Worm (Caenorhabditis elegans) whole organism, L1 larva: Measurements from ENCODE around the gene srj-52.
A peak's percentile ranks its signal among the peaks of the same experiment; 100 is the strongest.

Experiments used
- F16B12.6 ChIP-seq: fragments of 150-350 bp; optimal IDR thresholded peaks from 2 replicates; lab custom pipeline; 2014; ENCODE audit warnings: missing biosample characterization, missing genetic modification characterization
- alr-1 ChIP-seq: fragments of 200-800 bp; sonication (Bioruptor generic); optimal IDR thresholded peaks from 2 replicates; lab custom pipeline; 2018; ENCODE audit warnings: borderline replicate concordance, mild to moderate bottlenecking, missing genetic modification characterization, missing compliant biosample characterization
- aly-2 ChIP-seq: fragments of 150-350 bp; optimal IDR thresholded peaks from 2 replicates; lab custom pipeline; 2014; ENCODE audit warnings: missing biosample characterization, missing genetic modification characterization
- blmp-1 ChIP-seq: fragments of 150-350 bp; optimal IDR thresholded peaks from 2 replicates; lab custom pipeline; 2014; ENCODE audit warnings: missing biosample characterization, missing genetic modification characterization
- ceh-63 ChIP-seq: fragments of 200-800 bp; sonication (Bioruptor generic); optimal IDR thresholded peaks from 2 replicates; lab custom pipeline; 2018; ENCODE audit warnings: mild to moderate bottlenecking, missing genetic modification characterization, missing compliant biosample characterization
- ceh-8 ChIP-seq: fragments of 200-800 bp; sonication (Bioruptor generic); optimal IDR thresholded peaks from 2 replicates; lab custom pipeline; 2018; ENCODE audit warnings: mild to moderate bottlenecking, missing genetic modification characterization, moderate library complexity, missing compliant biosample characterization
- ceh-82 ChIP-seq, 3 experiments: fragments of 150-350 bp in 1 of 3; sonication (generic microtip) in 2 of 3; optimal IDR thresholded peaks; 2 replicates each; lab custom pipeline; 2014 to 2017; ENCODE audit warnings: missing biosample characterization in 3 of 3, missing genetic modification characterization in 3 of 3
- ceh-90 ChIP-seq: sonication (generic microtip); optimal IDR thresholded peaks from 2 replicates; lab custom pipeline; 2016; ENCODE audit warnings: missing genetic modification characterization, missing compliant biosample characterization
- ces-1 ChIP-seq: fragments of 150-350 bp; optimal IDR thresholded peaks from 2 replicates; lab custom pipeline; 2014; ENCODE audit warnings: missing biosample characterization, missing genetic modification reagents, missing genetic modification characterization
- dsc-1 ChIP-seq: sonication (generic microtip); optimal IDR thresholded peaks from 2 replicates; lab custom pipeline; 2016; ENCODE audit warnings: mild to moderate bottlenecking, missing genetic modification characterization, missing compliant biosample characterization
- efl-1 ChIP-seq, 4 experiments: fragments of 150-350 bp; optimal IDR thresholded peaks in 3 of 4; peaks in 1 of 4; 1 replicate in 1 of 4; 2 replicates in 3 of 4; lab custom pipeline; 2014; ENCODE audit warnings: missing biosample characterization in 2 of 4, missing genetic modification characterization in 2 of 4, missing genetic modification reagents in 2 of 4
- egl-13 ChIP-seq: sonication (generic microtip); optimal IDR thresholded peaks from 2 replicates; lab custom pipeline; 2016; ENCODE audit warnings: missing genotype, missing genetic modification reagents, missing genetic modification characterization, missing compliant biosample characterization
- egl-27 ChIP-seq, 2 experiments: fragments of 150-350 bp in 1 of 2; sonication (generic microtip); optimal IDR thresholded peaks; 3 replicates each; lab custom pipeline; 2017 to 2018; ENCODE audit warnings: missing biosample characterization in 2 of 2, missing genetic modification characterization in 2 of 2, missing genetic modification reagents in 2 of 2
- elt-2 ChIP-seq: sonication (generic microtip); optimal IDR thresholded peaks from 2 replicates; lab custom pipeline; 2016; ENCODE audit warnings: missing genetic modification characterization, mild to moderate bottlenecking, inconsistent platforms, missing compliant biosample characterization, missing genetic modification reagents
- fkh-10 ChIP-seq: sonication (generic microtip); optimal IDR thresholded peaks from 2 replicates; lab custom pipeline; 2017; ENCODE audit warnings: missing biosample characterization, missing genetic modification reagents, missing genetic modification characterization
- fkh-4 ChIP-seq: sonication (generic microtip); optimal IDR thresholded peaks from 2 replicates; lab custom pipeline; 2016; ENCODE audit warnings: missing compliant biosample characterization, missing genetic modification characterization, borderline replicate concordance
- fos-1 ChIP-seq: fragments of 150-350 bp; optimal IDR thresholded peaks from 2 replicates; lab custom pipeline; 2014; ENCODE audit warnings: missing biosample characterization, missing genetic modification characterization
- grh-1 ChIP-seq: fragments of 200-800 bp; sonication (Bioruptor generic); IDR thresholded peaks from 2 replicates; pipeline ENCODE4 v1.3.6; 2022; ENCODE audit warnings: missing genetic modification reagents, missing genetic modification characterization, missing compliant biosample characterization
- hlh-17 ChIP-seq: fragments of 200-800 bp; sonication (Bioruptor generic); optimal IDR thresholded peaks from 2 replicates; lab custom pipeline; 2018; ENCODE audit warnings: missing genetic modification characterization, mild to moderate bottlenecking, missing compliant biosample characterization, moderate library complexity, borderline replicate concordance
- isw-1 ChIP-seq: fragments of 200-800 bp; sonication (Bioruptor generic); IDR thresholded peaks from 2 replicates; pipeline ENCODE4 v1.3.6; 2022; ENCODE audit warnings: missing genetic modification characterization, missing compliant biosample characterization
- jun-1 ChIP-seq: fragments of 150-350 bp; optimal IDR thresholded peaks from 2 replicates; lab custom pipeline; 2014; ENCODE audit warnings: missing biosample characterization, missing genetic modification reagents, missing genetic modification characterization
- lin-15B ChIP-seq: fragments of 150-350 bp; sonication (generic microtip); optimal IDR thresholded peaks from 3 replicates; lab custom pipeline; 2014; ENCODE audit warnings: missing biosample characterization, missing genetic modification characterization
- lir-3 ChIP-seq: sonication (generic microtip); optimal IDR thresholded peaks from 2 replicates; lab custom pipeline; 2016; ENCODE audit warnings: mild to moderate bottlenecking, missing genetic modification characterization, moderate library complexity, missing compliant biosample characterization; ENCODE audit not compliant: poor library complexity
- mab-9 ChIP-seq: fragments of 200-800 bp; sonication (Bioruptor generic); IDR thresholded peaks from 2 replicates; pipeline ENCODE4 v1.3.6; 2022; ENCODE audit warnings: missing genetic modification reagents, missing genetic modification characterization, missing compliant biosample characterization
- mdl-1 ChIP-seq, 2 experiments: fragments of 150-350 bp; optimal IDR thresholded peaks; 2 replicates each; lab custom pipeline; 2014 to 2017; ENCODE audit warnings: missing biosample characterization in 2 of 2, missing genetic modification characterization in 2 of 2, inconsistent platforms in 1 of 2
- nhr-19 ChIP-seq: fragments of 200-800 bp; sonication (Bioruptor generic); conservative IDR thresholded peaks from 2 replicates; pipeline ENCODE4 v1.3.6; 2022; ENCODE audit warnings: missing genetic modification characterization, missing compliant biosample characterization
- nhr-28 ChIP-seq: fragments of 150-350 bp; optimal IDR thresholded peaks from 2 replicates; lab custom pipeline; 2014; ENCODE audit warnings: missing biosample characterization, missing genetic modification characterization
- nhr-47 ChIP-seq: sonication (generic microtip); optimal IDR thresholded peaks from 2 replicates; lab custom pipeline; 2016; ENCODE audit warnings: mild to moderate bottlenecking, missing genetic modification characterization, moderate library complexity, missing compliant biosample characterization
- nhr-71 ChIP-seq: sonication (generic microtip); optimal IDR thresholded peaks from 2 replicates; lab custom pipeline; 2016; ENCODE audit warnings: mild to moderate bottlenecking, missing genetic modification characterization, moderate library complexity, missing compliant biosample characterization
- nhr-84 ChIP-seq: sonication (generic microtip); optimal IDR thresholded peaks from 2 replicates; lab custom pipeline; 2017; ENCODE audit warnings: missing biosample characterization, missing genetic modification characterization
- rnt-1 ChIP-seq: sonication (generic microtip); optimal IDR thresholded peaks from 2 replicates; lab custom pipeline; 2016; ENCODE audit warnings: mild to moderate bottlenecking, missing genetic modification characterization, moderate library complexity, missing compliant biosample characterization
- skn-1 ChIP-seq: fragments of 150-350 bp; optimal IDR thresholded peaks from 2 replicates; lab custom pipeline; 2014; ENCODE audit warnings: missing biosample characterization, missing genetic modification characterization
- snpc-4 ChIP-seq: fragments of 150-350 bp; optimal IDR thresholded peaks from 2 replicates; lab custom pipeline; 2014; ENCODE audit warnings: missing biosample characterization, missing genetic modification characterization
- sox-4 ChIP-seq: sonication (generic microtip); optimal IDR thresholded peaks from 2 replicates; lab custom pipeline; 2016; ENCODE audit warnings: missing genetic modification characterization, missing compliant biosample characterization
- sup-37 ChIP-seq: fragments of 200-800 bp; sonication (Bioruptor generic); optimal IDR thresholded peaks from 2 replicates; lab custom pipeline; 2018; ENCODE audit warnings: mild to moderate bottlenecking, missing genetic modification characterization, missing compliant biosample characterization
- swsn-7 ChIP-seq: sonication (generic microtip); optimal IDR thresholded peaks from 2 replicates; lab custom pipeline; 2016; ENCODE audit warnings: missing genetic modification characterization, missing compliant biosample characterization
- unc-130 ChIP-seq: fragments of 150-350 bp; optimal IDR thresholded peaks from 2 replicates; lab custom pipeline; 2017; ENCODE audit warnings: missing biosample characterization, missing genetic modification characterization, inconsistent platforms
- vab-15 ChIP-seq: sonication (generic microtip); optimal IDR thresholded peaks from 2 replicates; lab custom pipeline; 2017; ENCODE audit warnings: missing genotype, mild to moderate bottlenecking, missing genetic modification characterization, missing compliant biosample characterization
- ztf-11 ChIP-seq, 2 experiments: sonication (generic microtip); optimal IDR thresholded peaks; 2 replicates each; lab custom pipeline; 2016 to 2017; ENCODE audit warnings: missing genetic modification characterization in 2 of 2, missing biosample characterization in 1 of 2, missing compliant biosample characterization in 1 of 2

The srj-52 gene

ce11 chrV:695914-696313 lies at the start of gene srj-52:
Gene srj-52, minus strand, starts transcription at chrV:696014.
- TF ChIP-seq isw-1 (GFP tag; lab: Robert Waterston, UW), result no peak
- TF ChIP-seq elt-2 (tag; lab: Kevin White, UChicago), result no peak
- no peak for TF ChIP-seq lir-3 (tag; lab: Kevin White, UChicago)
- TF ChIP-seq rnt-1 (tag; lab: Kevin White, UChicago), result no peak
- no peak for TF ChIP-seq fkh-4 (tag; lab: Kevin White, UChicago)
- no peak for TF ChIP-seq snpc-4 (tag; lab: Kevin White, UChicago)
- TF ChIP-seq nhr-84, result no peak
- TF ChIP-seq ceh-90 (tag; lab: Kevin White, UChicago), result no peak
- no peak for TF ChIP-seq sup-37 (GFP tag; lab: Kevin White, UChicago)
- no peak for TF ChIP-seq jun-1
- TF ChIP-seq swsn-7 (tag; lab: Kevin White, UChicago), result no peak

ce11 chrV:743348-743747 lies 47.5 kb upstream of the srj-52 start, which contains the start of gene str-134:
Gene str-134, plus strand, starts transcription at chrV:743648.
- TF ChIP-seq egl-13 (tag; lab: Kevin White, UChicago) (no peak), grh-1 (no peak), skn-1 (no peak), lin-15B (tag; lab: Kevin White, UChicago) (no peak), ceh-82 (tag; optimal IDR thresholded peaks at IDR 0.05; lab: Kevin White, UChicago) (no peak), sox-4 (tag; lab: Kevin White, UChicago) (no peak), vab-15 (tag; lab: Kevin White, UChicago) (no peak), fkh-10 (no peak), mab-9 (no peak), ces-1 (GFP tag; lab: Kevin White, UChicago) (no peak), mdl-1 (tag; optimal IDR thresholded peaks at IDR 0.05; lab: Kevin White, UChicago) (no peak)

- TF ChIP-seq alr-1 (tag; lab: Kevin White, UChicago) (no peak), hlh-17 (GFP tag; lab: Kevin White, UChicago) (no peak), unc-130 (no peak), ceh-8 (GFP tag; lab: Kevin White, UChicago) (no peak), efl-1 (optimal IDR thresholded peaks at IDR 0.05; lab: Kevin White, UChicago) (no peak), efl-1 (GFP tag; optimal IDR thresholded peaks at IDR 0.05 in 1 of 2; lab: Kevin White, UChicago) (peak in 1 of 2 experiments; percentile 32), blmp-1 (no peak), nhr-71 (no peak), nhr-84 (no peak)
These were observed 46.0 kb upstream of the srj-52 start, which contains the start of gene C05E4.7 for ce11 chrV:741820-742219. Gene C05E4.7, plus strand, starts transcription at chrV:742120.

ce11 chrV:738770-739169 lies 43.0 kb upstream of the srj-52 start, which contains the start of gene srj-24:
Gene srj-24, minus strand, starts transcription at chrV:738870.
- TF ChIP-seq ceh-82 (tag; optimal IDR thresholded peaks at IDR 0.05; lab: Kevin White, UChicago), result no peak
- no peak for TF ChIP-seq F16B12.6
- no peak for TF ChIP-seq nhr-28
- TF ChIP-seq ceh-8 (GFP tag; lab: Kevin White, UChicago), result no peak
- no peak for TF ChIP-seq skn-1
- no peak for TF ChIP-seq rnt-1 (tag; lab: Kevin White, UChicago)
- no peak for TF ChIP-seq dsc-1
- TF ChIP-seq alr-1 (tag; lab: Kevin White, UChicago), result no peak
- no peak for TF ChIP-seq vab-15 (tag; lab: Kevin White, UChicago)
- no peak for TF ChIP-seq fos-1 (tag; lab: Kevin White, UChicago)
- no peak for TF ChIP-seq aly-2 (tag; lab: Kevin White, UChicago)
- no peak for TF ChIP-seq nhr-19 (GFP tag; lab: Robert Waterston, UW)
- TF ChIP-seq ztf-11 (tag; optimal IDR thresholded peaks at IDR 0.05; lab: Kevin White, UChicago), result no peak
- TF ChIP-seq ceh-63 (GFP tag; lab: Kevin White, UChicago), result no peak
- no peak for TF ChIP-seq egl-27 (tag; optimal IDR thresholded peaks at IDR 0.05; lab: Kevin White, UChicago)
- no peak for TF ChIP-seq nhr-47 (tag; lab: Kevin White, UChicago)
